Fruit fly (Drosophila melanogaster) whole organism, adult: ENCODE data around the gene CG32453.
"Not testable (repeated sequence)": the region's sequence is repeated elsewhere in the genome, so short reads cannot be mapped to it uniquely, and the experiment has no call there.

ENCODE experiments used
- CG11617 ChIP-seq: fragments of 200-800 bp; sonication (Bioruptor generic); optimal IDR thresholded peaks from 2 replicates; lab custom pipeline; 2017; ENCODE audit warnings: mild to moderate bottlenecking, missing biosample characterization, missing genetic modification reagents, missing genetic modification characterization
- CG12768 ChIP-seq: fragments of 200-800 bp; sonication (Bioruptor generic); optimal IDR thresholded peaks from 2 replicates; lab custom pipeline; 2017; ENCODE audit warnings: missing biosample characterization, missing genetic modification characterization, mild to moderate bottlenecking, moderate library complexity, missing genetic modification reagents
- CG14711 ChIP-seq: fragments of 200-800 bp; sonication (Bioruptor generic); optimal IDR thresholded peaks from 2 replicates; lab custom pipeline; 2018; ENCODE audit warnings: missing biosample characterization, mild to moderate bottlenecking, missing genetic modification characterization, moderate library complexity
- CG1620 ChIP-seq: fragments of 200-800 bp; sonication (Bioruptor generic); optimal IDR thresholded peaks from 2 replicates; lab custom pipeline; 2016; ENCODE audit warnings: missing biosample characterization, missing genetic modification characterization
- CG33017 ChIP-seq: fragments of 200-800 bp; sonication (Bioruptor generic); optimal IDR thresholded peaks from 2 replicates; lab custom pipeline; 2018; ENCODE audit warnings: missing biosample characterization, mild to moderate bottlenecking, missing genetic modification characterization, moderate library complexity
- CG5204 ChIP-seq: fragments of 200-800 bp; sonication (Bioruptor generic); optimal IDR thresholded peaks from 2 replicates; lab custom pipeline; 2016; ENCODE audit warnings: missing biosample characterization, missing genetic modification characterization
- CG7045 ChIP-seq: fragments of 200-800 bp; sonication (Bioruptor generic); optimal IDR thresholded peaks from 2 replicates; lab custom pipeline; 2017; ENCODE audit warnings: missing biosample characterization, mild to moderate bottlenecking, missing genetic modification characterization
- CG7101 ChIP-seq: fragments of 200-800 bp; sonication (Bioruptor generic); optimal IDR thresholded peaks from 2 replicates; lab custom pipeline; 2018; ENCODE audit warnings: missing biosample characterization, mild to moderate bottlenecking, missing genetic modification characterization, moderate library complexity
- Clk ChIP-seq: fragments of 200-800 bp; sonication (Bioruptor generic); optimal IDR thresholded peaks from 2 replicates; lab custom pipeline; 2017; ENCODE audit warnings: missing biosample characterization, missing genetic modification characterization
- Crg-1 ChIP-seq: fragments of 200-800 bp; sonication (Bioruptor generic); optimal IDR thresholded peaks from 2 replicates; lab custom pipeline; 2016; ENCODE audit warnings: missing biosample characterization, missing genetic modification characterization
- Hr96 ChIP-seq: fragments of 200-800 bp; sonication (Bioruptor generic); optimal IDR thresholded peaks from 2 replicates; lab custom pipeline; 2016; ENCODE audit warnings: missing biosample characterization, missing genetic modification characterization
- Mnt ChIP-seq: fragments of 200-800 bp; sonication (Bioruptor generic); optimal IDR thresholded peaks from 2 replicates; lab custom pipeline; 2016; ENCODE audit warnings: missing biosample characterization, mild to moderate bottlenecking, missing genetic modification characterization
- bab1 ChIP-seq: fragments of 200-800 bp; sonication (Bioruptor generic); optimal IDR thresholded peaks from 3 replicates; lab custom pipeline; 2019; ENCODE audit warnings: missing biosample characterization, mild to moderate bottlenecking, missing genetic modification characterization, moderate library complexity
- cic ChIP-seq: fragments of 200-800 bp; sonication (Bioruptor generic); optimal IDR thresholded peaks from 2 replicates; lab custom pipeline; 2017; ENCODE audit warnings: missing biosample characterization, mild to moderate bottlenecking, missing genetic modification characterization, moderate library complexity
- cnc ChIP-seq, 2 experiments: fragments of >200 bp; optimal IDR thresholded peaks; 2 replicates each; lab custom pipeline; 2017
- kay ChIP-seq: fragments of 200-800 bp; sonication (Bioruptor generic); peaks from one replicate; lab custom pipeline; 2016; ENCODE audit warnings: missing biosample characterization, missing genetic modification characterization, borderline replicate concordance
- ovo ChIP-seq: fragments of 200-800 bp; sonication (Bioruptor generic); optimal IDR thresholded peaks from 2 replicates; lab custom pipeline; 2016; ENCODE audit warnings: missing biosample characterization, missing genetic modification characterization
- pad ChIP-seq: fragments of 200-800 bp; sonication (Bioruptor generic); optimal IDR thresholded peaks from 3 replicates; lab custom pipeline; 2017; ENCODE audit warnings: missing biosample characterization, missing genetic modification characterization, mild to moderate bottlenecking, moderate library complexity, missing genetic modification reagents
- tj ChIP-seq: fragments of 200-800 bp; sonication (Bioruptor generic); optimal IDR thresholded peaks from 3 replicates; lab custom pipeline; 2017; ENCODE audit warnings: missing biosample characterization, mild to moderate bottlenecking, missing genetic modification characterization, moderate library complexity
- toe ChIP-seq: fragments of 200-800 bp; sonication (Bioruptor generic); optimal IDR thresholded peaks from 2 replicates; lab custom pipeline; 2016; ENCODE audit warnings: missing biosample characterization, missing genetic modification characterization

CG32453 gene

DNA sequence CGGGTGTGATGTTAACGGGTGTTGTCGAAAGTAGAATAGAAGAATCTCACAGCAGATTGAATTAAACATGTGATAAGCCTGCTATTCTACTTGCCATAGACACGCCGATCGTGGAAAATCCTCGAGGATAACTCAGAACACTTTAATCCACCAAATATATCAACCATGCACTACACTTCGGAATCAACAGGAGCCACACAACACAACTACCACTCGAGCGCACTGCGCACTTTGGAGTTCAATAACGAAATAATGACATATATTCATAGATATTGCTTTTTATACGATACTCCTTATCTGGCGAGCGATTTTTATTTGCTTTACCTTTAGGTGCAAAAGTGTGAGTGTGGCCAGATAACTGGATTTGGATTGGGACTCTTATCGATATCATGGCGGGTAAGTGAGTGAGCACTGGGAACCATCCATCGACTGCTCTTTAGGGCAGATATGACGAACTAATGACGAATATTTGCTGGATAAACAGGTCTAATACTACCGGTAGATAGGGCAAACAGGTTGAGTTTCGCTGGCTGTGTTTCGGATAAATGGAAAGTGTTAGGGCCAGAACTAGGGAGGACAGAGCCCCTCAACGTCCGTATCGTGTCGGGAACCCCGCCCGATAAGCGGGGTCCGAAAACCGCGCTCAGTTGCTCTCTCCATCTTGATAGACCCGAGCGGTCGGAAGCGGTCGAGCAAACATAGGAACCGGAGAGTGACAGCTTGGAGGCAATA is 27.6 kb upstream of the CG32453 start, which contains the start of gene Jhbp6:
Gene Jhbp6, plus strand, starts transcription at position 682 of the 732 bp plus-strand sequence.
- no peak for TF ChIP-seq CG5204 (GFP tag; lab: Kevin White, UChicago)

DNA sequence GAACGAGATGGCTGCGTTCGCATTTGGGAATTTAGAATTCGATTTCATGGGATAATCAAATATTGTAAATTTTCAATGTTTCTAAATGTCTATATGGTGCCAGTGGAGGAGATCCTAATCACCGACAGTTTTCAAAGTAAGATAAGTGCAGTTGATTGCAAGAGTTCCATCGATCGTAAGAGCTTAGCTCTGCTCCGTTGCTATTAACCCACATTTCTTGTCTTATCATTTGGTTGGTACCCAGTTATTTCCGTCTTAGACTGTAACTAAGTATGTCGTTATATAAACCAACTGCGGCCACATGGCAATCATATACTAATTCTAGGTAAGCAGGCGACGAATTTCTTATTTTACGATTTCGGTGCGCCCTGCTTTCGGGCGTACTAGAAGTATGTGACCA is 26.9 kb upstream of the CG32453 start:
- TF ChIP-seq kay (GFP tag; lab: Kevin White, UChicago): no peak
- no peak for TF ChIP-seq cnc (optimal IDR thresholded peaks at IDR 0.05; lab: Kevin White, UChicago)
- TF ChIP-seq CG1620 (GFP tag; lab: Kevin White, UChicago): no peak
- no peak for TF ChIP-seq CG5204 (GFP tag; lab: Kevin White, UChicago)
- TF ChIP-seq CG33017 (tag; lab: Kevin White, UChicago): no peak
- TF ChIP-seq toe (GFP tag; lab: Kevin White, UChicago): no peak
- TF ChIP-seq Crg-1: no peak
- no peak for TF ChIP-seq bab1 (GFP tag; lab: Kevin White, UChicago)
- no peak for TF ChIP-seq CG7045 (GFP tag; lab: Kevin White, UChicago)
- TF ChIP-seq CG7101 (tag; lab: Kevin White, UChicago): no peak
- TF ChIP-seq CG11617: no peak
- no peak for TF ChIP-seq Hr96 (GFP tag; lab: Kevin White, UChicago)
- no peak for TF ChIP-seq CG14711
- no peak for TF ChIP-seq Mnt (GFP tag; lab: Kevin White, UChicago)
- TF ChIP-seq Clk (GFP tag; lab: Kevin White, UChicago): no peak
- no peak for TF ChIP-seq pad

DNA sequence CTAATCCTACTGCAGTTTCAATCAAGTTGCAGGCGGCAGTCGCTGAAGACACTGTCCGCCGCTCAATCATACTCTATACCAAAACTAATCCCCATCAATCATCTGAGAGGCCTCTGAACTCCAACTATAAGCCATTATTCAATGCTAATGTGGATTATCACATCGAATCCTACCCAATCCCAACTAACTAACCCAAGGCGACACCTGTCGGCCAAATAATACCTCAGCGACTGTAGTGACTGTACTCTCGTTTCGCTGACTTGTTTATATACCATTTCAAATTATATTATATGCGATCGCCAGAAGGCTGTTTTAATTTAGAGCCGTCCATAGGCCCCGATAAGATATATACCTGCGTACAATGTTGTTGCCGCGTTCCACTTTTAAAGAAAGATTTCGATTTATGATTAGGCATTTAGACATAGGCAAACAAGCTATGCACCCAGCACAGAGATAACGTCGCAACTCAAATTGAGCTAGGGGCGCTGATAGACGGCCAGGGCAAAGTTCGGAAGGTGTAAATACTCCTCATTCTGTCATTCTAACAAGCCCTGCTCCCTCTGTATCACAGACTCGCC is 25.2 kb upstream of the CG32453 start:
- TF ChIP-seq cic (GFP tag; lab: Kevin White, UChicago) (no peak), ovo (GFP tag; lab: Kevin White, UChicago) (no peak), CG5204 (GFP tag; lab: Kevin White, UChicago) (no peak), Crg-1 (no peak), CG12768 (no peak), Hr96 (GFP tag; lab: Kevin White, UChicago) (no peak), cnc (optimal IDR thresholded peaks at IDR 0.05; lab: Kevin White, UChicago) (no peak)

- TF ChIP-seq cic (GFP tag; lab: Kevin White, UChicago) (no peak), CG14711 (no peak), tj (GFP tag; lab: Kevin White, UChicago) (no peak), Clk (GFP tag; lab: Kevin White, UChicago) (no peak), CG12768 (no peak), CG33017 (tag; lab: Kevin White, UChicago) (no peak), kay (GFP tag; lab: Kevin White, UChicago) (no peak), CG5204 (GFP tag; lab: Kevin White, UChicago) (no peak), ovo (GFP tag; lab: Kevin White, UChicago) (no peak), cnc (optimal IDR thresholded peaks at IDR 0.05; lab: Kevin White, UChicago) (no peak), CG7101 (tag; lab: Kevin White, UChicago) (no peak), Crg-1 (no peak), CG1620 (GFP tag; lab: Kevin White, UChicago) (no peak), Hr96 (GFP tag; lab: Kevin White, UChicago) (no peak), toe (GFP tag; lab: Kevin White, UChicago) (no peak)
Measured at dm6 chr3L:22680932-22681331, 16.1 kb upstream of the CG32453 start.

- no peak for TF ChIP-seq kay (GFP tag; lab: Kevin White, UChicago)
- TF ChIP-seq CG14711: no peak
- no peak for TF ChIP-seq ovo (GFP tag; lab: Kevin White, UChicago)
- TF ChIP-seq CG7045 (GFP tag; lab: Kevin White, UChicago): no peak
- TF ChIP-seq pad: no peak
- TF ChIP-seq Hr96 (GFP tag; lab: Kevin White, UChicago): no peak
- no peak for TF ChIP-seq cnc (optimal IDR thresholded peaks at IDR 0.05; lab: Kevin White, UChicago)
- no peak for TF ChIP-seq CG5204 (GFP tag; lab: Kevin White, UChicago)
- no peak for TF ChIP-seq Mnt (GFP tag; lab: Kevin White, UChicago)
- no peak for TF ChIP-seq CG1620 (GFP tag; lab: Kevin White, UChicago)
- no peak for TF ChIP-seq bab1 (GFP tag; lab: Kevin White, UChicago)
- TF ChIP-seq CG11617: no peak
- TF ChIP-seq Crg-1: no peak
- no peak for TF ChIP-seq Clk (GFP tag; lab: Kevin White, UChicago)
- TF ChIP-seq CG33017 (tag; lab: Kevin White, UChicago): no peak
- TF ChIP-seq cic (GFP tag; lab: Kevin White, UChicago): no peak
Measured at dm6 chr3L:22686987-22687386, 10.0 kb upstream of the CG32453 start, which contains the start of the genes CG14455 and CG14456. Gene CG14455, minus strand, starts transcription at chr3L:22687087. Gene CG14456, plus strand, starts transcription at chr3L:22687222.

DNA sequence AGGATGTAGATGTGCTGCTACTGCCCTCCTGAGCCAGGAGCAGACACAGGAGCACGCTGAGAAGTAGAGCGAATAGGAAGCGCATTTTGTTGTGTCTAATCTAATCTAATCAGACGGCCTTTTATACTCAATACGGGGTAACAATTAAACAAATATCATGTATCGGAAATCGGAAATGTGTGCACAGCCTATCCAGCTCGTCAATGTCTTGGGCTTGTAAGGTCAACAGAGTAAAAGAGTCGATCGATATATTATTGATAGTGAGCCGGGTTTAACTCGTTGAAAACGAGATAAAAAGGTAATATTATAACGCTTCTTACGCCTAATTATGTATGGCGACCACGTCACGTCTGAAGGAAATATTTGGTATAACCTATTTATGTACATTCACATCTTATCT is 4.6 kb upstream of the CG32453 start, which contains the start of gene CG14454:
Gene CG14454, minus strand, starts transcription at position 101 of the 400 bp plus-strand sequence.
- TF ChIP-seq Hr96, cic, Mnt (GFP tag; lab: Kevin White, UChicago): not testable (repeated sequence)
